Worm (Caenorhabditis elegans): Measurements from ENCODE around the gene Y39F10C.3.

Y39F10C.3 gene

DNA sequence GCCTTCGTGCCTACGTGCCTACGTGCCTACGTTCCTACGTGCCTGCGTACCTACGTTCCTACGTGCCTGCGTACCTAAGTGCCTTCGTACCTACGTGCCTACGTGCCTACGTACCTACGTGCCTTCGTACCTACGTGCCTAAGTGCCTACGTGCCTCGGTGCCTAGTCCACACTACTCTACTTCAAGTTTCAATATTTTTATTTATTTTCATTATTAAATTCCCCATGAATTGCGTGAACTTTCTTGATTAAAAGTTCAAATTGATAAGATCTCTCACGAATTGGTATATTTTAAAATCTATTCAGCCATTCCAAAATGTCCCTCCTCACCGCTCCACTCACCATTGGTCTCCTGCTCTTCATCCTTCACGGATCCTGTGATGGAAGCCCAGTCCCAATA is at the start of gene Y39F10C.3:
Gene Y39F10C.3, plus strand, starts transcription at position 301 of the 400 bp plus-strand sequence.
- TF ChIP-seq egl-27 (tag; optimal IDR thresholded peaks at IDR 0.05) (no peak), mab-5 (tag; optimal IDR thresholded peaks at IDR 0.05) (no peak), ceh-16 (tag; optimal IDR thresholded peaks at IDR 0.05) (no peak), nhr-23 (tag; optimal IDR thresholded peaks at IDR 0.05) (no peak), Y55F3AM.14 (GFP tag; optimal IDR thresholded peaks at IDR 0.05) (no peak), sma-3 (GFP tag; optimal IDR thresholded peaks at IDR 0.05) (no peak), nhr-237 (tag; optimal IDR thresholded peaks at IDR 0.05) (no peak), R02D3.7 (tag; optimal IDR thresholded peaks at IDR 0.05) (no peak), mdl-1 (tag; optimal IDR thresholded peaks at IDR 0.05) (no peak), nhr-21 (tag; optimal IDR thresholded peaks at IDR 0.05) (no peak), elt-3 (tag; optimal IDR thresholded peaks at IDR 0.05) (no peak), unc-62 (GFP tag; optimal IDR thresholded peaks at IDR 0.05) (no peak), ztf-1 (GFP tag; conservative IDR thresholded peaks at IDR 0.05) (no peak)

DNA sequence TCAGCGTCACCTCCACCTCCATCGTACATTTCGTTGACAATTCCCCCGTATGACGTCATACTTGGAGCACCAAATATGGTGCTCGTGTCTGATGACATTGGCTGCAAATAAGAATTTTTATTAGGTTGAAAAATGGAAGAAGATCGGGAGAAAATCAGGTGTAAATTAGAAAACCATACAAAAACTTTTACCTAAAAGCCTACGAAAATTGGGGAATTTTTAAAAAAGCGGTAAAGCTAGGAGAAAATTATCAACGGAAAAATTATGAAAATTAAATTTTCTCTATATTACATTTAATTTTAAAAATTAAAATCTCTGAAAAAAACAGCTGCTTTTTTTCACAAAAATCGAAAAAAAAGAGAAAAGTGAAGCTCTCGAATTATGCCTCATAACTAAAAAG is 49.8 kb upstream of the Y39F10C.3 start, which contains the start of gene T04B8.5:
Gene T04B8.5, minus strand, starts transcription at position 101 of the 400 bp plus-strand sequence.
- TF ChIP-seq aly-2 (tag; optimal IDR thresholded peaks at IDR 0.05) (no peak), mbf-1 (tag; optimal IDR thresholded peaks at IDR 0.05) (no peak), snpc-4 (tag; optimal IDR thresholded peaks at IDR 0.05) (no peak), nhr-237 (tag; optimal IDR thresholded peaks at IDR 0.05) (no peak), lsy-2 (tag; optimal IDR thresholded peaks at IDR 0.05) (no peak), sem-4 (tag; optimal IDR thresholded peaks at IDR 0.05) (no peak), unc-39 (tag; optimal IDR thresholded peaks at IDR 0.05) (no peak), skn-1 (tag; optimal IDR thresholded peaks at IDR 0.05) (no peak), nhr-6 (tag; optimal IDR thresholded peaks at IDR 0.05) (no peak), zag-1 (tag; optimal IDR thresholded peaks at IDR 0.05) (no peak)

DNA sequence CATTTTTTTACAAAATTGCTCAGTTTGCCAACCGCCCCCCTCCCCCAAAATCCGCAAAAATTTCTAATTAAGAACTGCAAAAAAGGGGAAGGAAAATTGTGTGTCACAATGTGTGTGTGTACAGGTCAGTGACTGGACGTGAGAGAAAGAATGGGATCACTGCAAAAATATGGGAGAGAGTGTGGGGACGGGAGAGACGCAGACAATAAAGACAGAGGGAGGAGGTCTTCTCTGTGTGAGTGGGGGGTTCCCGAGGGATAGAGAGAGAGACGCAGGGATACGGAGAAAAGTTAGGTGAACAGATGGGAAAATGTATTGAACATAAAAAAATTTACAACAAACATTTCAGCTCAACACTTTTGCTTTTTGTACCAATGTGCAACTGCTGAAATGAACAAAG is 48.3 kb upstream of the Y39F10C.3 start:
- peak; percentile 63 for TF ChIP-seq fos-1 (tag; optimal IDR thresholded peaks at IDR 0.05)
- peak; percentile 1 for TF ChIP-seq egl-27 (tag; optimal IDR thresholded peaks at IDR 0.05)
- TF ChIP-seq nhr-25 (tag; optimal IDR thresholded peaks at IDR 0.05), result peak; percentile 73
- TF ChIP-seq ztf-11 (tag; optimal IDR thresholded peaks at IDR 0.05), result no peak
- no peak for TF ChIP-seq mbf-1 (tag; optimal IDR thresholded peaks at IDR 0.05)
- peak; percentile 4 for TF ChIP-seq blmp-1 (tag; optimal IDR thresholded peaks at IDR 0.05; ENCODE audit: insufficient read depth)
- peak; percentile 74 for TF ChIP-seq F13H6.1 (tag; optimal IDR thresholded peaks at IDR 0.05)
- TF ChIP-seq nhr-129 (tag; optimal IDR thresholded peaks at IDR 0.05), result peak; percentile 36
- TF ChIP-seq sma-3 (GFP tag; optimal IDR thresholded peaks at IDR 0.05), result peak; percentile 56
- TF ChIP-seq sma-9 (GFP tag; optimal IDR thresholded peaks at IDR 0.05), result peak; percentile 59
- no peak for TF ChIP-seq sma-9 (tag; optimal IDR thresholded peaks at IDR 0.05)
- TF ChIP-seq gmeb-1 (tag; optimal IDR thresholded peaks at IDR 0.05), result peak; percentile 53
- peak; percentile 46 for TF ChIP-seq C34F6.9 (tag; optimal IDR thresholded peaks at IDR 0.05)
- peak; percentile 3 for TF ChIP-seq crh-2 (tag; optimal IDR thresholded peaks at IDR 0.05)
- no peak for TF ChIP-seq mdl-1 (tag; optimal IDR thresholded peaks at IDR 0.05)

DNA sequence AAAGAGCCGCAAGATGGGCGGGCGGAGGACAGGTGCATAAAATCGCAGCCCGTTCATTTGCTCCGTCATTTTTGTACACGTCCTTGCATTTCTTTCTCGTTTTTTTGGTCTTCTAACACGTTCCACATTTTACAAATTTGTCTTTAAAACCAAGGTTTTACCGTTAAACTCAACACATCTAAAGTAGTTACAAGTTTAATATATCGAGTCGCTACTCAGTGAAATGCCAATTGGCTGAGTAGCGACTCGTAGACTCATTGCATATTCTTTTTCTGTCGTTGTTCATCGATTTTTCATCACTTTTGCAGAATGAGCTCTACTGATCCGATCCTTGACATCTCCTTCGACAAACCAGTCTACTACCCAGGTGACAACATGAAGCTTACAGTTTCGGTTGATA is 47.0 kb upstream of the Y39F10C.3 start, which contains the start of gene arrd-1:
Gene arrd-1, plus strand, starts transcription at position 301 of the 400 bp plus-strand sequence.
- TF ChIP-seq nhr-25 (tag; optimal IDR thresholded peaks at IDR 0.05), result no peak
- no peak for TF ChIP-seq blmp-1 (tag; optimal IDR thresholded peaks at IDR 0.05; ENCODE audit: insufficient read depth)
- no peak for TF ChIP-seq ztf-11 (tag; optimal IDR thresholded peaks at IDR 0.05)
- no peak for TF ChIP-seq gmeb-1 (tag; optimal IDR thresholded peaks at IDR 0.05)
- TF ChIP-seq F13H6.1 (tag; optimal IDR thresholded peaks at IDR 0.05), result no peak
- TF ChIP-seq lin-13 (GFP tag; optimal IDR thresholded peaks at IDR 0.05), result no peak
- TF ChIP-seq crh-2 (tag; optimal IDR thresholded peaks at IDR 0.05), result no peak
- no peak for TF ChIP-seq snpc-4 (tag; optimal IDR thresholded peaks at IDR 0.05)
- no peak for TF ChIP-seq ceh-16 (tag; optimal IDR thresholded peaks at IDR 0.05)

DNA sequence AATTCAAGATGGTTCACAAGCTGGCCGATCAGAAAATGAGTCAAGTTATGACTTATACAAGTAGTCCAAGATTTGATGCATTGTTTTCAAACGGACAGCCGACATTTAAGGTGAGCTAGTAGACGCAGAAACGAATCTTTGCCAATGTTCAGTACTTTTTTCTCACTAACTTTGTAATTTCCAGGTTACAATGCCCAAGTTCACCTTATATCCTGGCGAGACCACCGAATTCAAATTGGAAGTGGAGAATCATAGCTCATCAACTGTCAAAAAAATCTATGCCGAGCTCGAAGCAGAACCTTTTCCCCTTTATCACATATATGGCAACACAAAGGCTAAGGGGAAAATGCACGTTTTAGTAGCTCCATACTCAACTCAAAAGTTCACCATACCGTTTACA is 46.3 kb upstream of the Y39F10C.3 start:
- no peak for TF ChIP-seq sma-9 (GFP tag; optimal IDR thresholded peaks at IDR 0.05)
- no peak for TF ChIP-seq sma-9 (tag; optimal IDR thresholded peaks at IDR 0.05)
- TF ChIP-seq nhr-23 (tag; optimal IDR thresholded peaks at IDR 0.05), result no peak
- no peak for TF ChIP-seq egl-27 (tag; optimal IDR thresholded peaks at IDR 0.05)
- no peak for TF ChIP-seq snpc-4 (tag; optimal IDR thresholded peaks at IDR 0.05)
- no peak for TF ChIP-seq nhr-11 (tag; optimal IDR thresholded peaks at IDR 0.05)
- no peak for TF ChIP-seq fos-1 (tag; optimal IDR thresholded peaks at IDR 0.05)
- no peak for TF ChIP-seq ZK546.5 (tag; optimal IDR thresholded peaks at IDR 0.05)
- TF ChIP-seq peb-1 (tag; optimal IDR thresholded peaks at IDR 0.05), result no peak
- TF ChIP-seq skn-1 (tag; optimal IDR thresholded peaks at IDR 0.05), result no peak
- no peak for TF ChIP-seq nhr-25 (tag; optimal IDR thresholded peaks at IDR 0.05)
- TF ChIP-seq nhr-21 (tag; optimal IDR thresholded peaks at IDR 0.05), result no peak
- TF ChIP-seq ceh-16 (tag; optimal IDR thresholded peaks at IDR 0.05), result no peak
- no peak for TF ChIP-seq zag-1 (tag; optimal IDR thresholded peaks at IDR 0.05)
- no peak for TF ChIP-seq ztf-11 (tag; optimal IDR thresholded peaks at IDR 0.05)
- TF ChIP-seq unc-55 (GFP tag; optimal IDR thresholded peaks at IDR 0.05), result no peak
- no peak for TF ChIP-seq nhr-12 (tag; optimal IDR thresholded peaks at IDR 0.05)
- no peak for TF ChIP-seq lin-39 (tag; optimal IDR thresholded peaks at IDR 0.05)
- TF ChIP-seq ceh-82 (tag; optimal IDR thresholded peaks at IDR 0.05), result no peak
- no peak for TF ChIP-seq mab-5 (tag; optimal IDR thresholded peaks at IDR 0.05)
- TF ChIP-seq C34F6.9 (tag; optimal IDR thresholded peaks at IDR 0.05), result no peak

Data from whole organism, L2 larva.